Worm (Caenorhabditis elegans) whole organism, L4 larva: Measurements from ENCODE around the gene C13C4.7.

Experiments
- F44E2.7 ChIP-seq: fragments of 200-800 bp; sonication (Bioruptor generic); IDR thresholded peaks from 2 replicates; pipeline ENCODE4 v2.1.2; 2022; ENCODE audit warnings: missing genetic modification characterization, missing compliant biosample characterization
- T20F7.1 ChIP-seq: fragments of 200-800 bp; sonication (Bioruptor generic); optimal IDR thresholded peaks from 2 replicates; lab custom pipeline; 2018; ENCODE audit warnings: mild to moderate bottlenecking, missing genetic modification characterization, missing compliant biosample characterization
- ZK337.2 ChIP-seq: fragments of 200-800 bp; sonication (Bioruptor generic); IDR thresholded peaks from 2 replicates; pipeline ENCODE4 v1.3.6; 2022; ENCODE audit warnings: missing genetic modification reagents, missing genetic modification characterization, missing compliant biosample characterization
- aha-1 ChIP-seq: fragments of 150-350 bp; peaks from one replicate; lab custom pipeline; 2014; ENCODE audit warnings: missing biosample characterization, missing genetic modification characterization
- aly-2 ChIP-seq: sonication (generic microtip); optimal IDR thresholded peaks from 2 replicates; lab custom pipeline; 2018; ENCODE audit warnings: missing biosample characterization, missing genetic modification characterization
- ceh-20 ChIP-seq: fragments of 200-800 bp; sonication (Bioruptor generic); IDR thresholded peaks from 2 replicates; pipeline ENCODE4 v1.3.6; 2022; ENCODE audit warnings: missing genetic modification reagents, missing genetic modification characterization, missing compliant biosample characterization
- ceh-28 ChIP-seq: fragments of 150-350 bp; optimal IDR thresholded peaks from 2 replicates; lab custom pipeline; 2014; ENCODE audit warnings: missing biosample characterization, missing genetic modification reagents, missing genetic modification characterization
- ceh-32 ChIP-seq: sonication (generic microtip); optimal IDR thresholded peaks from 2 replicates; lab custom pipeline; 2016; ENCODE audit warnings: mild to moderate bottlenecking, missing genetic modification characterization, missing compliant biosample characterization; ENCODE audit not compliant: poor library complexity
- ces-1 ChIP-seq: fragments of 150-350 bp; sonication (generic microtip); optimal IDR thresholded peaks from 4 replicates; lab custom pipeline; 2014; ENCODE audit warnings: missing biosample characterization, missing genetic modification reagents, missing genetic modification characterization
- daf-16 ChIP-seq, 3 experiments: sonication (generic microtip); optimal IDR thresholded peaks; 2 replicates each; lab custom pipeline; 2016 to 2017; ENCODE audit warnings: missing genetic modification characterization in 3 of 3, missing genetic modification reagents in 3 of 3, mild to moderate bottlenecking in 2 of 3, missing compliant biosample characterization in 2 of 3, missing biosample characterization in 1 of 3, moderate library complexity in 1 of 3
- dmd-6 ChIP-seq: fragments of 200-800 bp; sonication (Bioruptor generic); IDR thresholded peaks from 2 replicates; pipeline ENCODE4 v1.3.6; 2022; ENCODE audit warnings: missing genetic modification reagents, missing genetic modification characterization, missing compliant biosample characterization
- dmd-8 ChIP-seq: fragments of 200-800 bp; sonication (Bioruptor generic); IDR thresholded peaks from 2 replicates; pipeline ENCODE4 v1.3.6; 2022; ENCODE audit warnings: missing genetic modification characterization, missing compliant biosample characterization
- dpl-1 ChIP-seq: fragments of 150-350 bp; optimal IDR thresholded peaks from 2 replicates; lab custom pipeline; 2014; ENCODE audit warnings: missing biosample characterization, missing genetic modification reagents, missing genetic modification characterization
- duxl-1 ChIP-seq: sonication (generic microtip); optimal IDR thresholded peaks from 2 replicates; lab custom pipeline; 2016; ENCODE audit warnings: mild to moderate bottlenecking, missing genetic modification characterization, moderate library complexity, missing compliant biosample characterization; ENCODE audit not compliant: poor library complexity
- egl-27 ChIP-seq: sonication (generic microtip); optimal IDR thresholded peaks from 3 replicates; lab custom pipeline; 2017; ENCODE audit warnings: missing biosample characterization, missing genetic modification reagents, missing genetic modification characterization
- hmg-1.1 ChIP-seq: fragments of 200-800 bp; sonication (Bioruptor generic); IDR thresholded peaks from 2 replicates; pipeline ENCODE4 v1.3.6; 2022; ENCODE audit warnings: missing genetic modification reagents, missing genetic modification characterization, missing compliant biosample characterization
- jun-1 ChIP-seq: fragments of 150-350 bp; optimal IDR thresholded peaks from 2 replicates; lab custom pipeline; 2014; ENCODE audit warnings: missing biosample characterization, missing genetic modification reagents, missing genetic modification characterization
- lim-7 ChIP-seq: fragments of 200-800 bp; sonication (Bioruptor generic); IDR thresholded peaks from 2 replicates; pipeline ENCODE4 v1.3.6; 2022; ENCODE audit warnings: missing genetic modification characterization, missing compliant biosample characterization
- lin-29 ChIP-seq: fragments of 200-800 bp; sonication (Bioruptor generic); IDR thresholded peaks from 2 replicates; pipeline ENCODE4 v1.3.6; 2022; ENCODE audit warnings: missing genetic modification reagents, missing genetic modification characterization, missing compliant biosample characterization
- lin-38 ChIP-seq: fragments of 200-800 bp; sonication (Bioruptor generic); IDR thresholded peaks from 2 replicates; pipeline ENCODE4 v1.3.6; 2022; ENCODE audit warnings: missing genetic modification reagents, missing genetic modification characterization, missing compliant biosample characterization
- lsy-2 ChIP-seq, 2 experiments: fragments of 150-350 bp in 1 of 2; sonication (generic microtip) in 1 of 2; optimal IDR thresholded peaks; 2 replicates each; lab custom pipeline; 2014 to 2017; ENCODE audit warnings: missing biosample characterization in 2 of 2, missing genetic modification characterization in 2 of 2
- madf-5 ChIP-seq, 2 experiments: fragments of 200-800 bp; sonication (Bioruptor generic); IDR thresholded peaks; 2 replicates each; pipeline ENCODE4 v1.3.6; 2022; ENCODE audit warnings: missing compliant biosample characterization in 2 of 2, missing genetic modification characterization in 2 of 2
- mdt-29 ChIP-seq: fragments of 200-800 bp; sonication (Bioruptor generic); IDR thresholded peaks from 2 replicates; pipeline ENCODE4 v1.3.6; 2022; ENCODE audit warnings: missing genetic modification reagents, missing genetic modification characterization, missing compliant biosample characterization
- mes-2 ChIP-seq: sonication (generic microtip); optimal IDR thresholded peaks from 2 replicates; lab custom pipeline; 2016; ENCODE audit warnings: missing genotype, mild to moderate bottlenecking, missing genetic modification characterization, missing compliant biosample characterization; ENCODE audit not compliant: poor library complexity, severe bottlenecking
- mxl-3 ChIP-seq: fragments of 200-800 bp; sonication (Bioruptor generic); optimal IDR thresholded peaks from 2 replicates; lab custom pipeline; 2018; ENCODE audit warnings: mild to moderate bottlenecking, missing genetic modification characterization, missing compliant biosample characterization
- nhr-111 ChIP-seq: fragments of 200-800 bp; sonication (Bioruptor generic); optimal IDR thresholded peaks from 2 replicates; lab custom pipeline; 2018; ENCODE audit warnings: mild to moderate bottlenecking, missing genetic modification characterization, missing compliant biosample characterization
- nhr-237 ChIP-seq: sonication (generic microtip); optimal IDR thresholded peaks from 2 replicates; lab custom pipeline; 2017; ENCODE audit warnings: missing biosample characterization, missing genetic modification characterization
- nhr-28 ChIP-seq: fragments of 150-350 bp; optimal IDR thresholded peaks from 2 replicates; lab custom pipeline; 2014; ENCODE audit warnings: missing biosample characterization, missing genetic modification characterization
- nhr-48 ChIP-seq: sonication (generic microtip); optimal IDR thresholded peaks from 2 replicates; lab custom pipeline; 2016; ENCODE audit warnings: mild to moderate bottlenecking, missing genetic modification characterization, missing compliant biosample characterization
- nhr-6 ChIP-seq: fragments of 150-350 bp; optimal IDR thresholded peaks from 2 replicates; lab custom pipeline; 2014; ENCODE audit warnings: missing biosample characterization, missing genetic modification characterization
- nhr-77 ChIP-seq: fragments of 150-350 bp; optimal IDR thresholded peaks from 2 replicates; lab custom pipeline; 2014; ENCODE audit warnings: missing biosample characterization, missing genetic modification characterization
- pha-4 ChIP-seq, 2 experiments: fragments of 150-350 bp in 1 of 2; fragments of 200-800 bp in 1 of 2; sonication (Bioruptor generic) in 1 of 2; IDR thresholded peaks in 1 of 2; optimal IDR thresholded peaks in 1 of 2; 2 replicates each; pipeline versions ENCODE4 v1.3.6 to Lab custom; 2014 to 2022; ENCODE audit warnings: missing genetic modification characterization in 2 of 2, missing genetic modification reagents in 2 of 2, missing biosample characterization in 1 of 2, missing compliant biosample characterization in 1 of 2
- pqm-1 ChIP-seq: sonication (generic microtip); optimal IDR thresholded peaks from 2 replicates; lab custom pipeline; 2017; ENCODE audit warnings: missing biosample characterization, missing genetic modification characterization
- saeg-2 ChIP-seq: fragments of 200-800 bp; sonication (Bioruptor generic); IDR thresholded peaks from 2 replicates; pipeline ENCODE4 v1.3.6; 2022; ENCODE audit warnings: missing genetic modification reagents, missing genetic modification characterization, missing compliant biosample characterization
- set-16 ChIP-seq: fragments of 200-800 bp; sonication (Bioruptor generic); IDR thresholded peaks from 2 replicates; pipeline ENCODE4 v1.3.6; 2022; ENCODE audit warnings: missing genetic modification reagents, missing genetic modification characterization, missing compliant biosample characterization
- spr-3 ChIP-seq: fragments of 200-800 bp; sonication (Bioruptor generic); optimal IDR thresholded peaks from 2 replicates; lab custom pipeline; 2018; ENCODE audit warnings: mild to moderate bottlenecking, missing genetic modification characterization, missing compliant biosample characterization
- tra-1 ChIP-seq: fragments of 200-800 bp; sonication (Bioruptor generic); IDR thresholded peaks from 2 replicates; pipeline ENCODE4 v1.3.6; 2022; ENCODE audit warnings: missing genetic modification reagents, missing genetic modification characterization, missing compliant biosample characterization
- unc-130 ChIP-seq: sonication (generic microtip); optimal IDR thresholded peaks from 2 replicates; lab custom pipeline; 2016; ENCODE audit warnings: missing genetic modification reagents, missing genetic modification characterization, missing compliant biosample characterization
- unc-62 ChIP-seq, 3 experiments: fragments of 150-350 bp in 1 of 3; sonication (generic microtip); optimal IDR thresholded peaks in 2 of 3; peaks in 1 of 3; 1 replicate in 1 of 3; 2 replicates in 2 of 3; lab custom pipeline; 2014 to 2017; ENCODE audit warnings: missing biosample characterization in 3 of 3, missing genetic modification characterization in 3 of 3, missing genetic modification reagents in 3 of 3, missing genotype in 1 of 3
- zag-1 ChIP-seq: fragments of 150-350 bp; optimal IDR thresholded peaks from 2 replicates; lab custom pipeline; 2014; ENCODE audit warnings: missing biosample characterization, missing genetic modification characterization

C13C4.7 gene

ce11 chrV:12161157-12161556 lies 40.9 kb upstream of the C13C4.7 start:
- no peak for TF ChIP-seq ZK337.2

DNA sequence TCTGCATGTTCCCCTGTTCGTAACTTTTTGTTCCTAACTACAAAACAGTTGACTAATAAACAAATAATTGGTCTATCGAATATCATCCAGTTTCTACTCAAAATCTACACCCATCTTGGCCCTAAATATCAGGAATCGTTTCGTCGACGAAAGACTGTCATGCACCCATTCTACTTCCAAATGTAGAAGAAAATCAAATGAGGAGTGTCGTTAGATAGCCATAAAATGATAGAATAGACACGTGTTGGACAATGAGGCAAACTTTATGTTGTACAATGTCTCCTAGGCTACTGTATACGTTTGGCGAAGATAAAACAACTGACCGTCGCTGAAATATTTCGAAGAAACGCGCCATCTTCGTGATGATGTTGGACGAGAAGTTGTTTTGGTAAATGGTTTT lies 39.7 kb upstream of the C13C4.7 start:
- TF ChIP-seq aha-1 (tag; lab: Kevin White, UChicago): no peak
- TF ChIP-seq F44E2.7: no peak
- TF ChIP-seq ces-1 (GFP tag; lab: Kevin White, UChicago): no peak
- no peak for TF ChIP-seq tra-1 (GFP tag; lab: Robert Waterston, UW)
- TF ChIP-seq nhr-6 (tag; lab: Kevin White, UChicago): no peak
- TF ChIP-seq ceh-28 (tag; lab: Kevin White, UChicago): no peak
- no peak for TF ChIP-seq pqm-1
- TF ChIP-seq zag-1 (tag; lab: Kevin White, UChicago): no peak
- TF ChIP-seq ZK337.2: no peak
- no peak for TF ChIP-seq nhr-111
- no peak for TF ChIP-seq mes-2 (tag; lab: Kevin White, UChicago)
- TF ChIP-seq nhr-48 (tag; lab: Kevin White, UChicago): no peak
- TF ChIP-seq madf-5 (GFP tag; IDR thresholded peaks at IDR 0.05; lab: Robert Waterston, UW): no peak
- TF ChIP-seq dpl-1: no peak
- no peak for TF ChIP-seq ceh-32
- no peak for TF ChIP-seq lin-29 (GFP tag; lab: Robert Waterston, UW)

- TF ChIP-seq nhr-48 (tag; lab: Kevin White, UChicago) (peak; percentile 75), unc-130 (no peak), dmd-6 (GFP tag; lab: Robert Waterston, UW) (peak; percentile 28; the same call in 1 of the 2 replicates), saeg-2 (GFP tag; lab: Robert Waterston, UW) (no peak), ceh-20 (GFP tag; lab: Robert Waterston, UW) (peak; percentile 12; the same call in 1 of the 2 replicates), mxl-3 (peak; percentile 46), nhr-6 (tag; lab: Kevin White, UChicago) (peak; percentile 4)
These were observed 38.1 kb upstream of the C13C4.7 start for ce11 chrV:12158377-12158776.

DNA sequence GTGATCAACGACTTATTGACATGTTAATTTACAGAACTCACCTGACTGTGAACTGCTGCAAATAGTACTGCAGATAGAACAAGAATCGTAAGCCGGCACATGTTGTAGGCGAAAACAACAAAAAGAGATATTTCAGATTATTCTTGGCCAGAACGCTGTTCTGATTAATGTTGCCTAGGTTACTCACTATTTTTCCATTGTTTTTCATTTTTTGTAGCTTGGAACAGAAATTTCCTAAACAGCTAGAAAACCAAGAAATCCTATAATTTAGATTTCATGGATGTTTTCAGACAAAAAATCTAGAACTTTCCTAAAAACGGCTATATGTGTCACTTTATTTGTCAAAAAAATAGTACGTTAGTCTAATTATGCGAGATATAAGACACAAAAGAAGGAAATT lies 34.3 kb upstream of the C13C4.7 start, which contains the start of gene C27A7.9:
Gene C27A7.9 (minus strand): TSS at position 101 of the 400 bp plus-strand sequence.
- TF ChIP-seq unc-62 (GFP tag; optimal IDR thresholded peaks at IDR 0.05 in 1 of 2; lab: Kevin White, UChicago) (peak in 1 of 2 experiments; percentile 27), unc-62 (tag; optimal IDR thresholded peaks at IDR 0.05; lab: Kevin White, UChicago) (no peak), jun-1 (no peak)
- TF ChIP-seq, all 104 proteins: peak for 1

DNA sequence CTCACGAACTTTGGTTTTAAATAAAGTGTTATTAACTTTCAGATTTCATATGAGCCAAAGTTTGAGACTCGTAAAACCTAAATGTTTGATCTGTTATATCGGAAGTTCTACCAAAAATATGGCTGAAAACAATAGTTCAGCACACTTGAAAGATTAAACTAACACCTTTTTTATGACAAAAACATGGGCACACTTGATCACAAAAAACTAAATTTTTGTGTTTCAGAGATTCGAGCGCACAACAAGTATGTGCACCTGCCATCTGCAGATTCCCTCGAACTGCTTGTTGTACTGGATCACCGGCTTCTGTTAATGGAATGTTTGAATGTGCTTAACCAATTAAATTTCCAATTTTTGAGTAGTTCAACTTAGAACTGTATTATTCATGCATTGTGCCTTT lies 33.5 kb upstream of the C13C4.7 start:
- TF ChIP-seq nhr-237 (tag; lab: Kevin White, UChicago): no peak
- TF ChIP-seq nhr-28 (tag; lab: Kevin White, UChicago): no peak
- no peak for TF ChIP-seq lsy-2 (tag; optimal IDR thresholded peaks at IDR 0.05; lab: Kevin White, UChicago)
- no peak for TF ChIP-seq dmd-8 (GFP tag; lab: Robert Waterston, UW)
- no peak for TF ChIP-seq nhr-48 (tag; lab: Kevin White, UChicago)
- no peak for TF ChIP-seq daf-16 (GFP tag; optimal IDR thresholded peaks at IDR 0.05; lab: Kevin White, UChicago)
- TF ChIP-seq daf-16 (tag; optimal IDR thresholded peaks at IDR 0.05; lab: Kevin White, UChicago): no peak
- TF ChIP-seq ces-1 (GFP tag; lab: Kevin White, UChicago): no peak
- peak in 1 of 2 experiments; percentile 91 for TF ChIP-seq unc-62 (GFP tag; optimal IDR thresholded peaks at IDR 0.05 in 1 of 2; lab: Kevin White, UChicago)
- TF ChIP-seq unc-62 (tag; optimal IDR thresholded peaks at IDR 0.05; lab: Kevin White, UChicago): no peak

ce11 chrV:12152857-12153256 lies 32.6 kb upstream of the C13C4.7 start, which contains the start of gene C27A7.8:
C27A7.8 (plus strand) TSS chrV:12153157.
- TF ChIP-seq lin-38 (GFP tag; lab: Robert Waterston, UW) (no peak), set-16 (GFP tag; lab: Robert Waterston, UW) (no peak), lim-7 (GFP tag; lab: Robert Waterston, UW) (no peak), T20F7.1 (GFP tag; lab: Kevin White, UChicago) (no peak), nhr-28 (tag; lab: Kevin White, UChicago) (no peak), nhr-111 (no peak), dmd-6 (GFP tag; lab: Robert Waterston, UW) (no peak), pha-4 (GFP tag; IDR thresholded peaks at IDR 0.05; lab: Robert Waterston, UW) (no peak), pha-4 (tag; optimal IDR thresholded peaks at IDR 0.05; lab: Kevin White, UChicago) (no peak), aha-1 (tag; lab: Kevin White, UChicago) (no peak), nhr-77 (no peak), daf-16 (GFP tag; optimal IDR thresholded peaks at IDR 0.05; lab: Kevin White, UChicago) (no peak), daf-16 (tag; optimal IDR thresholded peaks at IDR 0.05; lab: Kevin White, UChicago) (no peak), spr-3 (no peak), hmg-1.1 (no peak), duxl-1 (no peak), aly-2 (tag; lab: Kevin White, UChicago) (no peak), egl-27 (tag; lab: Kevin White, UChicago) (no peak), mdt-29 (GFP tag; lab: Robert Waterston, UW) (no peak)
